Fruit fly (Drosophila melanogaster): ENCODE data around the gene CG2217.

DNA sequence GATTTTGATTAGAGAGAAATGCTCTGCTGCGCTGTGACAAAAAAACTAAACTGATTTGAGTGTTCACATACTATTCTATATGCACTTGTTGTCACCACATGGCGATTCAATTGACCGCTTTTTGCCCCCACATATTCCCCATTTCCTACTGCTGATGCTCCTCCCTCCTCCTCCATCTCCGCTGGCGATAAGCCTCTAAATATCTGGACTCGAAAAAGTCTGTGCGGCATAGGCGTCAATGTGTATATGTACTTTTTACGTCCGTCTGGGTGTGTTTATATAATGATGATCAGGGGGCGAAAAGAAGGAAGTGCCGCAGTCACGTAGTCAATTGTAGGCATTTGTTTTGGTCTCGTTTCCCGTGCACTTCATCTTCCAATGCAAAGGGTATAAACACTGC is 43.7 kb upstream of the CG2217 start:
- TF ChIP-seq CTCF (optimal IDR thresholded peaks at IDR 0.05) (no peak), CG8478 (optimal IDR thresholded peaks at IDR 0.05) (no peak)

Data from S2 (cell line).